Worm (Caenorhabditis elegans): ENCODE data around the gene str-5.

DNA sequence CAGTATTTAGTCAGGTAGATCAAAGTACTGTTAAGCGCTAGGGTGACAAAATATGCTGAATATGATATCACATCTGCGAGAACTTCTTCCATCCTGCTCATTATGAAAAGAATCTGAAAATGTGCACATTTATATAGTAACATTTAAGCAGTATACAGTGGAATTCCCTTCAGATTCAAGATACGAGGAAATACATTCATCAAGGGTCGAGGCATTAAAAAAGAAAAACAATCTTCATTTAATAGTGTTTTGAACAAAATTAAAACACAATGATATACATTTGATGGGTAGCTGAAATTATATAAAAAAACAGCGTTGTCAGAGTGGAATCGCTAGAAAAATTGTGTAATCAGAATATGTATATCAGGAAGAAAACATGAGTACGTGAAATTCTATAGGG, 17.3 kb upstream of the str-5 start, which contains the start of gene str-27:
- TF ChIP-seq lin-39 (tag; optimal IDR thresholded peaks at IDR 0.05) (no peak), mdl-1 (tag; optimal IDR thresholded peaks at IDR 0.05) (no peak), dmd-4 (tag; optimal IDR thresholded peaks at IDR 0.05) (no peak), C34F6.9 (tag; optimal IDR thresholded peaks at IDR 0.05) (no peak), aly-2 (tag; optimal IDR thresholded peaks at IDR 0.05) (no peak), peb-1 (tag; optimal IDR thresholded peaks at IDR 0.05) (no peak), unc-39 (tag; optimal IDR thresholded peaks at IDR 0.05) (no peak), nhr-25 (tag; optimal IDR thresholded peaks at IDR 0.05) (no peak), ceh-82 (tag; optimal IDR thresholded peaks at IDR 0.05) (no peak), nhr-6 (tag; optimal IDR thresholded peaks at IDR 0.05) (no peak)

Measured in whole organism, L2 larva.